Worm (Caenorhabditis elegans): ENCODE data around the gene F54B8.4.

ce11 chrV:15779128-15779729, 37.0 kb upstream of the F54B8.4 start, which contains the start of the genes nhr-285 and irld-52:
- TF ChIP-seq ama-1 (optimal IDR thresholded peaks at IDR 0.05) (no peak), nhr-77 (tag; optimal IDR thresholded peaks at IDR 0.05) (no peak), mab-5 (tag; optimal IDR thresholded peaks at IDR 0.05) (no peak), lin-13 (GFP tag; optimal IDR thresholded peaks at IDR 0.05) (no peak), ztf-11 (tag; optimal IDR thresholded peaks at IDR 0.05) (no peak), peb-1 (tag; optimal IDR thresholded peaks at IDR 0.05) (no peak), nhr-6 (tag; optimal IDR thresholded peaks at IDR 0.05) (no peak), egl-27 (tag; optimal IDR thresholded peaks at IDR 0.05) (no peak), zag-1 (tag; optimal IDR thresholded peaks at IDR 0.05) (no peak)
